Fruit fly (Drosophila melanogaster) whole organism, embryonic: Measurements from ENCODE around the gene Cchl.
A peak's percentile ranks its signal among the peaks of the same experiment; 100 is the strongest.

ENCODE experiments used
- CG12219 ChIP-seq: fragments of 200-800 bp; sonication (Bioruptor generic); optimal IDR thresholded peaks from 3 replicates; lab custom pipeline; 2018; ENCODE audit warnings: missing biosample characterization, mild to moderate bottlenecking, missing genetic modification characterization
- nom ChIP-seq: fragments of 200-800 bp; sonication (Bioruptor generic); optimal IDR thresholded peaks from 2 replicates; lab custom pipeline; 2017; ENCODE audit warnings: missing biosample characterization, missing genetic modification characterization, mild to moderate bottlenecking, moderate library complexity, missing genetic modification reagents

Cchl gene

dm6 chr3R:21976355-21976858, 50.9 kb downstream of the Cchl start:
- TF ChIP-seq nom (GFP tag; lab: Kevin White, UChicago) (peak; percentile 4), CG12219 (GFP tag; lab: Kevin White, UChicago) (no peak)
